Worm (Caenorhabditis elegans): ENCODE data around the gene ceh-20.

DNA sequence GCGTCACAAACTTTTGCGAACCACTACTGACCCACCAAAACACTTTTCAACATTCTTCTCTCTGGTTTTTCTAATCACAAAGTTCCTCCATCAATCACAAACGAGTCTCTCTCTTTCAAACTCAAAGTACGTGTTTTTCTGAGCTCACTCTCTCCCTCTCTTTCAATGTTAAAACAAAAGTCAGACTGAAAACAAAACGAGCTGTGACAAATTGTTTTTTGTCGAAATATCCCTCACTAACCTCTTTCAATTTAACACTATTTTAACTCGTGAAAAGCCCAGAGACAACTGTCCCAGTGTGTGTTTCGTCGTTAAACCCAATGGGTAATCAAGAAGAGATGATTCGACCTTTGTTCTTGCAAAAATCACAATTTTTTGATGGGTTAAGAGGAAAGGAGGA is 8.4 kb downstream of the ceh-20 start:
- TF ChIP-seq irx-1 (tag; optimal IDR thresholded peaks at IDR 0.05) (no peak), ztf-4 (tag; optimal IDR thresholded peaks at IDR 0.05) (peak; percentile 39), unc-62 (GFP tag; optimal IDR thresholded peaks at IDR 0.05) (no peak)
